Worm (Caenorhabditis elegans) whole organism, L4 larva: ENCODE data around the gene Y75B12B.3.

Experiments
- F10B5.3 ChIP-seq: sonication (generic microtip); optimal IDR thresholded peaks from 2 replicates; lab custom pipeline; 2016; ENCODE audit warnings: mild to moderate bottlenecking, missing genetic modification characterization, missing compliant biosample characterization
- F44E2.7 ChIP-seq: fragments of 200-800 bp; sonication (Bioruptor generic); IDR thresholded peaks from 2 replicates; pipeline ENCODE4 v2.1.2; 2022; ENCODE audit warnings: missing genetic modification characterization, missing compliant biosample characterization
- Y48G9A.11 ChIP-seq: fragments of 200-800 bp; sonication (Bioruptor generic); IDR thresholded peaks from 2 replicates; pipeline ENCODE4 v1.3.6; 2022; ENCODE audit warnings: missing genetic modification reagents, missing genetic modification characterization, missing compliant biosample characterization
- Y5F2A.4 ChIP-seq: fragments of 200-800 bp; sonication (Bioruptor generic); optimal IDR thresholded peaks from 2 replicates; lab custom pipeline; 2018; ENCODE audit warnings: mild to moderate bottlenecking, missing genetic modification characterization, missing compliant biosample characterization
- aha-1 ChIP-seq: fragments of 150-350 bp; peaks from one replicate; lab custom pipeline; 2014; ENCODE audit warnings: missing biosample characterization, missing genetic modification characterization
- attf-4 ChIP-seq: sonication (generic microtip); optimal IDR thresholded peaks from 3 replicates; lab custom pipeline; 2017; ENCODE audit warnings: missing biosample characterization, missing genetic modification characterization
- ceh-28 ChIP-seq: fragments of 150-350 bp; optimal IDR thresholded peaks from 2 replicates; lab custom pipeline; 2014; ENCODE audit warnings: missing biosample characterization, missing genetic modification reagents, missing genetic modification characterization
- ceh-32 ChIP-seq: sonication (generic microtip); optimal IDR thresholded peaks from 2 replicates; lab custom pipeline; 2016; ENCODE audit warnings: mild to moderate bottlenecking, missing genetic modification characterization, missing compliant biosample characterization; ENCODE audit not compliant: poor library complexity
- ceh-44 ChIP-seq: fragments of 200-800 bp; sonication (Bioruptor generic); IDR thresholded peaks from 2 replicates; pipeline ENCODE4 v1.3.6; 2022; ENCODE audit warnings: missing genetic modification reagents, missing genetic modification characterization, missing compliant biosample characterization
- ceh-62 ChIP-seq: sonication (generic microtip); optimal IDR thresholded peaks from 2 replicates; lab custom pipeline; 2017; ENCODE audit warnings: missing biosample characterization, missing genetic modification characterization
- ctbp-1 ChIP-seq: fragments of 200-800 bp; sonication (Bioruptor generic); IDR thresholded peaks from 2 replicates; pipeline ENCODE4 v1.3.6; 2022; ENCODE audit warnings: missing genetic modification reagents, missing genetic modification characterization, missing compliant biosample characterization
- daf-12 ChIP-seq: fragments of 150-350 bp; optimal IDR thresholded peaks from 2 replicates; lab custom pipeline; 2014; ENCODE audit warnings: missing biosample characterization, missing genetic modification reagents, missing genetic modification characterization
- daf-8 ChIP-seq: fragments of 200-800 bp; sonication (Bioruptor generic); IDR thresholded peaks from 2 replicates; pipeline ENCODE4 v1.3.6; 2022; ENCODE audit warnings: missing genetic modification characterization, missing compliant biosample characterization
- dmd-9 ChIP-seq: fragments of 200-800 bp; sonication (Bioruptor generic); IDR thresholded peaks from 2 replicates; pipeline ENCODE4 v1.3.6; 2022; ENCODE audit warnings: missing genetic modification reagents, missing genetic modification characterization, missing compliant biosample characterization
- duxl-1 ChIP-seq: sonication (generic microtip); optimal IDR thresholded peaks from 2 replicates; lab custom pipeline; 2016; ENCODE audit warnings: mild to moderate bottlenecking, missing genetic modification characterization, moderate library complexity, missing compliant biosample characterization; ENCODE audit not compliant: poor library complexity
- dve-1 ChIP-seq: sonication (generic microtip); optimal IDR thresholded peaks from 2 replicates; lab custom pipeline; 2017; ENCODE audit warnings: antibody characterized with exemption, mild to moderate bottlenecking, missing genetic modification characterization, missing compliant biosample characterization; ENCODE audit not compliant: insufficient read depth
- egl-27 ChIP-seq: sonication (generic microtip); optimal IDR thresholded peaks from 3 replicates; lab custom pipeline; 2017; ENCODE audit warnings: missing biosample characterization, missing genetic modification reagents, missing genetic modification characterization
- fos-1 ChIP-seq: fragments of 150-350 bp; optimal IDR thresholded peaks from 2 replicates; lab custom pipeline; 2014; ENCODE audit warnings: missing biosample characterization, missing genetic modification characterization
- gei-8 ChIP-seq: fragments of 200-800 bp; sonication (Bioruptor generic); optimal IDR thresholded peaks from 2 replicates; lab custom pipeline; 2018; ENCODE audit warnings: mild to moderate bottlenecking, missing genetic modification characterization, missing compliant biosample characterization
- hif-1 ChIP-seq, 2 experiments: sonication (generic microtip); optimal IDR thresholded peaks; 2 replicates each; lab custom pipeline; 2016 to 2017; ENCODE audit warnings: missing compliant biosample characterization in 2 of 2, missing genetic modification characterization in 2 of 2, missing genetic modification reagents in 2 of 2, missing genotype in 2 of 2, mild to moderate bottlenecking in 1 of 2
- hlh-11 ChIP-seq: fragments of 200-800 bp; sonication (Bioruptor generic); optimal IDR thresholded peaks from 2 replicates; lab custom pipeline; 2018; ENCODE audit warnings: mild to moderate bottlenecking, missing genetic modification characterization, missing compliant biosample characterization
- hlh-30 ChIP-seq: sonication (generic microtip); optimal IDR thresholded peaks from 2 replicates; lab custom pipeline; 2017; ENCODE audit warnings: antibody characterized with exemption, mild to moderate bottlenecking, missing genetic modification characterization, missing compliant biosample characterization; ENCODE audit not compliant: insufficient read depth
- hmg-1.1 ChIP-seq: fragments of 200-800 bp; sonication (Bioruptor generic); IDR thresholded peaks from 2 replicates; pipeline ENCODE4 v1.3.6; 2022; ENCODE audit warnings: missing genetic modification reagents, missing genetic modification characterization, missing compliant biosample characterization
- jun-1 ChIP-seq: fragments of 150-350 bp; optimal IDR thresholded peaks from 2 replicates; lab custom pipeline; 2014; ENCODE audit warnings: missing biosample characterization, missing genetic modification reagents, missing genetic modification characterization
- lin-13 ChIP-seq: fragments of 150-350 bp; optimal IDR thresholded peaks from 2 replicates; lab custom pipeline; 2014; ENCODE audit warnings: missing biosample characterization, missing genetic modification reagents, missing genetic modification characterization
- lin-15B ChIP-seq: fragments of 150-350 bp; sonication (generic microtip); optimal IDR thresholded peaks from 3 replicates; lab custom pipeline; 2014; ENCODE audit warnings: missing biosample characterization, missing genetic modification characterization
- lin-38 ChIP-seq: fragments of 200-800 bp; sonication (Bioruptor generic); IDR thresholded peaks from 2 replicates; pipeline ENCODE4 v1.3.6; 2022; ENCODE audit warnings: missing genetic modification reagents, missing genetic modification characterization, missing compliant biosample characterization
- lir-3 ChIP-seq: sonication (generic microtip); optimal IDR thresholded peaks from 2 replicates; lab custom pipeline; 2016; ENCODE audit warnings: mild to moderate bottlenecking, missing genetic modification characterization, missing compliant biosample characterization
- madf-5 ChIP-seq, 2 experiments: fragments of 200-800 bp; sonication (Bioruptor generic); IDR thresholded peaks; 2 replicates each; pipeline ENCODE4 v1.3.6; 2022; ENCODE audit warnings: missing compliant biosample characterization in 2 of 2, missing genetic modification characterization in 2 of 2
- madf-9 ChIP-seq: fragments of 200-800 bp; sonication (Bioruptor generic); conservative IDR thresholded peaks from 2 replicates; pipeline ENCODE4 v1.3.6; 2022; ENCODE audit warnings: missing genetic modification reagents, missing genetic modification characterization, missing compliant biosample characterization
- mep-1 ChIP-seq: fragments of 150-350 bp; sonication (generic microtip); optimal IDR thresholded peaks from 3 replicates; lab custom pipeline; 2014; ENCODE audit warnings: missing biosample characterization, missing genetic modification characterization
- mxl-3 ChIP-seq: fragments of 200-800 bp; sonication (Bioruptor generic); optimal IDR thresholded peaks from 2 replicates; lab custom pipeline; 2018; ENCODE audit warnings: mild to moderate bottlenecking, missing genetic modification characterization, missing compliant biosample characterization
- nhr-10 ChIP-seq: fragments of 150-350 bp; optimal IDR thresholded peaks from 2 replicates; lab custom pipeline; 2014; ENCODE audit warnings: missing biosample characterization, missing genetic modification characterization
- nhr-25 ChIP-seq: sonication (generic microtip); optimal IDR thresholded peaks from 2 replicates; lab custom pipeline; 2017; ENCODE audit warnings: missing genetic modification characterization, mild to moderate bottlenecking, missing compliant biosample characterization, antibody characterized with exemption, moderate library complexity, borderline replicate concordance; ENCODE audit not compliant: insufficient read depth
- nhr-28 ChIP-seq: fragments of 150-350 bp; optimal IDR thresholded peaks from 2 replicates; lab custom pipeline; 2014; ENCODE audit warnings: missing biosample characterization, missing genetic modification characterization
- pha-4 ChIP-seq, 2 experiments: fragments of 150-350 bp in 1 of 2; fragments of 200-800 bp in 1 of 2; sonication (Bioruptor generic) in 1 of 2; IDR thresholded peaks in 1 of 2; optimal IDR thresholded peaks in 1 of 2; 2 replicates each; pipeline versions ENCODE4 v1.3.6 to Lab custom; 2014 to 2022; ENCODE audit warnings: missing genetic modification characterization in 2 of 2, missing genetic modification reagents in 2 of 2, missing biosample characterization in 1 of 2, missing compliant biosample characterization in 1 of 2
- rbr-2 ChIP-seq: sonication (generic microtip); optimal IDR thresholded peaks from 2 replicates; lab custom pipeline; 2016; ENCODE audit warnings: missing genotype, missing genetic modification characterization, missing compliant biosample characterization
- saeg-2 ChIP-seq: fragments of 200-800 bp; sonication (Bioruptor generic); IDR thresholded peaks from 2 replicates; pipeline ENCODE4 v1.3.6; 2022; ENCODE audit warnings: missing genetic modification reagents, missing genetic modification characterization, missing compliant biosample characterization
- set-16 ChIP-seq: fragments of 200-800 bp; sonication (Bioruptor generic); IDR thresholded peaks from 2 replicates; pipeline ENCODE4 v1.3.6; 2022; ENCODE audit warnings: missing genetic modification reagents, missing genetic modification characterization, missing compliant biosample characterization
- skn-1 ChIP-seq: fragments of 150-350 bp; optimal IDR thresholded peaks from 2 replicates; lab custom pipeline; 2014; ENCODE audit warnings: missing biosample characterization, missing genetic modification characterization
- spr-3 ChIP-seq: fragments of 200-800 bp; sonication (Bioruptor generic); optimal IDR thresholded peaks from 2 replicates; lab custom pipeline; 2018; ENCODE audit warnings: mild to moderate bottlenecking, missing genetic modification characterization, missing compliant biosample characterization
- unc-130 ChIP-seq: sonication (generic microtip); optimal IDR thresholded peaks from 2 replicates; lab custom pipeline; 2016; ENCODE audit warnings: missing genetic modification reagents, missing genetic modification characterization, missing compliant biosample characterization
- unc-39 ChIP-seq: sonication (generic microtip); optimal IDR thresholded peaks from 2 replicates; lab custom pipeline; 2017; ENCODE audit warnings: missing biosample characterization, missing genetic modification characterization
- unc-62 ChIP-seq, 3 experiments: fragments of 150-350 bp in 1 of 3; sonication (generic microtip); optimal IDR thresholded peaks in 2 of 3; peaks in 1 of 3; 1 replicate in 1 of 3; 2 replicates in 2 of 3; lab custom pipeline; 2014 to 2017; ENCODE audit warnings: missing biosample characterization in 3 of 3, missing genetic modification characterization in 3 of 3, missing genetic modification reagents in 3 of 3, missing genotype in 1 of 3
- vab-7 ChIP-seq: fragments of 200-800 bp; sonication (Bioruptor generic); IDR thresholded peaks from 2 replicates; pipeline ENCODE4 v1.3.6; 2022; ENCODE audit warnings: missing genetic modification reagents, missing genetic modification characterization, missing compliant biosample characterization
- zfp-2 ChIP-seq: sonication (generic microtip); optimal IDR thresholded peaks from 2 replicates; lab custom pipeline; 2016; ENCODE audit warnings: mild to moderate bottlenecking, missing genetic modification characterization, missing compliant biosample characterization
- zip-2 ChIP-seq: fragments of 150-350 bp; optimal IDR thresholded peaks from 2 replicates; lab custom pipeline; 2014; ENCODE audit warnings: missing biosample characterization, missing genetic modification characterization

Gene Y75B12B.3

ce11 chrV:15190903-15191302 is 4.8 kb upstream of the Y75B12B.3 start, which contains the start of gene Y75B12B.11 (continued):
- TF ChIP-seq jun-1 (tag; lab: Kevin White, UChicago) (peak; percentile 57), ceh-32 (tag; lab: Kevin White, UChicago) (peak; percentile 65), nhr-25 (tag; lab: Kevin White, UChicago) (peak; percentile 45), madf-9 (GFP tag; lab: Robert Waterston, UW) (peak; percentile 91), zip-2 (tag; lab: Kevin White, UChicago) (peak; percentile 45), fos-1 (tag; lab: Kevin White, UChicago) (no peak), unc-39 (tag; lab: Kevin White, UChicago) (no peak), rbr-2 (tag; lab: Kevin White, UChicago) (peak; percentile 80), vab-7 (GFP tag; lab: Robert Waterston, UW) (peak; percentile 98), aha-1 (tag; lab: Kevin White, UChicago) (peak; percentile 98), madf-5 (GFP tag; IDR thresholded peaks at IDR 0.05; lab: Robert Waterston, UW) (peak; percentile 88 to 90), F44E2.7 (GFP tag; lab: Robert Waterston, UW) (peak; percentile 98), lin-15B (tag; lab: Kevin White, UChicago) (peak; percentile 34), F10B5.3 (peak; percentile 85), ceh-62 (no peak), lir-3 (peak; percentile 88), set-16 (GFP tag; lab: Robert Waterston, UW) (peak; percentile 85), nhr-10 (peak; percentile 39), duxl-1 (tag; lab: Kevin White, UChicago) (peak; percentile 84), dmd-9 (GFP tag; lab: Robert Waterston, UW) (peak; percentile 87), unc-130 (GFP tag; lab: Kevin White, UChicago) (peak; percentile 92), ceh-28 (tag; lab: Kevin White, UChicago) (no peak), daf-12 (tag; lab: Kevin White, UChicago) (no peak), mxl-3 (GFP tag; lab: Kevin White, UChicago) (peak; percentile 81), gei-8 (GFP tag; lab: Kevin White, UChicago) (peak; percentile 97)

- TF ChIP-seq egl-27 (tag; lab: Kevin White, UChicago) (no peak), nhr-28 (tag; lab: Kevin White, UChicago) (peak; percentile 59), Y48G9A.11 (no peak), daf-8 (GFP tag; lab: Robert Waterston, UW) (no peak), lir-3 (no peak), lin-13 (GFP tag; lab: Kevin White, UChicago) (no peak), hif-1 (tag; optimal IDR thresholded peaks at IDR 0.05; lab: Kevin White, UChicago) (peak in 1 of 2 experiments; percentile 60), ceh-28 (tag; lab: Kevin White, UChicago) (no peak), fos-1 (tag; lab: Kevin White, UChicago) (no peak), mep-1 (tag; lab: Kevin White, UChicago) (peak; percentile 86), attf-4 (tag; lab: Kevin White, UChicago) (no peak), unc-62 (GFP tag; optimal IDR thresholded peaks at IDR 0.05 in 1 of 2; lab: Kevin White, UChicago) (peak in 1 of 2 experiments; percentile 85), unc-62 (tag; optimal IDR thresholded peaks at IDR 0.05; lab: Kevin White, UChicago) (no peak), ceh-44 (GFP tag; lab: Robert Waterston, UW) (no peak), mxl-3 (GFP tag; lab: Kevin White, UChicago) (no peak), dve-1 (tag; lab: Kevin White, UChicago) (peak; percentile 92), lin-38 (GFP tag; lab: Robert Waterston, UW) (peak; percentile 98), skn-1 (tag; lab: Kevin White, UChicago) (no peak), pha-4 (GFP tag; IDR thresholded peaks at IDR 0.05; lab: Robert Waterston, UW) (0 out of 2 replicates have a peak, but pooled peaks have one; percentile 44), pha-4 (tag; optimal IDR thresholded peaks at IDR 0.05; lab: Kevin White, UChicago) (peak; percentile 71), ceh-62 (no peak), hmg-1.1 (GFP tag; lab: Robert Waterston, UW) (peak; percentile 55), hlh-11 (peak; percentile 73), Y5F2A.4 (GFP tag; lab: Kevin White, UChicago) (no peak), saeg-2 (GFP tag; lab: Robert Waterston, UW) (no peak), madf-5 (GFP tag; IDR thresholded peaks at IDR 0.05; lab: Robert Waterston, UW) (no peak), hlh-30 (tag; lab: Kevin White, UChicago) (peak; percentile 79), F44E2.7 (GFP tag; lab: Robert Waterston, UW) (no peak), zfp-2 (tag; lab: Kevin White, UChicago) (no peak), madf-9 (GFP tag; lab: Robert Waterston, UW) (no peak), ctbp-1 (GFP tag; lab: Robert Waterston, UW) (peak; percentile 67), spr-3 (GFP tag; lab: Kevin White, UChicago) (no peak)
Measured at ce11 chrV:15189567-15189966, 3.5 kb upstream of the Y75B12B.3 start, which contains the start of gene cyn-3. TSS of gene cyn-3 (plus strand) at chrV:15189927.
